Worm (Caenorhabditis elegans): ENCODE data around the gene F58F9.8.

The F58F9.8 gene

DNA sequence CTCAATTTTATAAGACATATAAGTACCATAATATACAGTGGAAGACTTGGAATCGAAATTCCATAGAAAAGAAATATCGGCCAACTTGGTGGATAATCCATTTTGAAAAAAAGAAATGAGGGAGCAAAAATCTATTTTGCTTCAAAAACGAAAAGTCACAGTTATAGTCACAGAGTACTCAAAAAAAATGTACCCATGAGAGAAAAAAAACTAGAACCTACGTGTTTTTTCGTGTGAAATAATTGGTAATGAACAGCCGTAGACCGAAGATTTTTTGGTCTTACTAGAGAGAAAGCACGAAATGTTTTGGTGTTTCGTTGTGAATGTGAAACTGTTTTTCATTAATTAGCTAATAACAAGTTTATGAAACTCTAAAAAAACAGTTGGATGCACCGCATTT, 31.4 kb downstream of the F58F9.8 start, which contains the start of gene srv-30:
Gene srv-30, minus strand, starts transcription at position 101 of the 400 bp plus-strand sequence.
- TF ChIP-seq bed-2 (GFP tag; IDR thresholded peaks at IDR 0.05) (no peak), cebp-2 (GFP tag; IDR thresholded peaks at IDR 0.05) (no peak), Y95B8A.8 (GFP tag; IDR thresholded peaks at IDR 0.05) (no peak), mxl-1 (tag; optimal IDR thresholded peaks at IDR 0.05) (no peak), athp-1 (tag; optimal IDR thresholded peaks at IDR 0.05) (no peak), hlh-26 (GFP tag; conservative IDR thresholded peaks at IDR 0.05) (no peak), F22D6.2 (tag; optimal IDR thresholded peaks at IDR 0.05) (no peak), sea-2 (GFP tag; IDR thresholded peaks at IDR 0.05) (no peak), Y53F4B.3 (GFP tag; IDR thresholded peaks at IDR 0.05) (no peak), pha-4 (tag; optimal IDR thresholded peaks at IDR 0.05) (no peak)

DNA sequence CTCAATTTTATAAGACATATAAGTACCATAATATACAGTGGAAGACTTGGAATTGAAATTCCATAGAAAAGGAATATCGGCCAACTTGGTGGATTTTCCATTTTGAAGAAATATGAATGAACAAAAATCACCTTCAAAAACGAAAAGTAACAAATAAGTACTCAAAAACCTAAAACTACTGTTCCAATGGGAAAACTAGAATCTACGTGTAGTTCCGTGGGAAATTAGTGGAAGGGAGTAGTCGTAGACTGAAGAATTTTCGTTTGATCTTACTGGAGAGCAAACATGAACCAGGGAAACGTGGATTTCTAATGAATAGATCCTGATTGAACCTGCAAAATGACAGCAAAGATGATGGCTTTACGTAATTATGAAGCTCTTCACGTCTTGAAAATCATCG, 33.9 kb downstream of the F58F9.8 start, which contains the start of gene srv-31:
Gene srv-31, minus strand, starts transcription at position 101 of the 400 bp plus-strand sequence.
- TF ChIP-seq repo-1 (tag; optimal IDR thresholded peaks at IDR 0.05) = no peak
- no peak for TF ChIP-seq tbx-9 (tag; optimal IDR thresholded peaks at IDR 0.05; ENCODE audit: borderline replicate concordance)
- no peak for TF ChIP-seq F23B12.7 (tag; optimal IDR thresholded peaks at IDR 0.05; ENCODE audit: insufficient read depth)
- no peak for TF ChIP-seq sea-2 (GFP tag; IDR thresholded peaks at IDR 0.05)
- TF ChIP-seq ceh-100 (GFP tag; IDR thresholded peaks at IDR 0.05) = no peak
- TF ChIP-seq ceh-79 (tag; optimal IDR thresholded peaks at IDR 0.05) = no peak
- no peak for TF ChIP-seq nfya-1 (tag; optimal IDR thresholded peaks at IDR 0.05; ENCODE audit: borderline replicate concordance, insufficient read depth)
- no peak for TF ChIP-seq bed-2 (GFP tag; IDR thresholded peaks at IDR 0.05)
- TF ChIP-seq somi-1 (GFP tag; optimal IDR thresholded peaks at IDR 0.05) = no peak
- TF ChIP-seq ztf-22 (GFP tag; optimal IDR thresholded peaks at IDR 0.05) = no peak
- no peak for TF ChIP-seq let-526 (GFP tag; IDR thresholded peaks at IDR 0.05)
- no peak for TF ChIP-seq lsl-1 (GFP tag; optimal IDR thresholded peaks at IDR 0.05)

DNA sequence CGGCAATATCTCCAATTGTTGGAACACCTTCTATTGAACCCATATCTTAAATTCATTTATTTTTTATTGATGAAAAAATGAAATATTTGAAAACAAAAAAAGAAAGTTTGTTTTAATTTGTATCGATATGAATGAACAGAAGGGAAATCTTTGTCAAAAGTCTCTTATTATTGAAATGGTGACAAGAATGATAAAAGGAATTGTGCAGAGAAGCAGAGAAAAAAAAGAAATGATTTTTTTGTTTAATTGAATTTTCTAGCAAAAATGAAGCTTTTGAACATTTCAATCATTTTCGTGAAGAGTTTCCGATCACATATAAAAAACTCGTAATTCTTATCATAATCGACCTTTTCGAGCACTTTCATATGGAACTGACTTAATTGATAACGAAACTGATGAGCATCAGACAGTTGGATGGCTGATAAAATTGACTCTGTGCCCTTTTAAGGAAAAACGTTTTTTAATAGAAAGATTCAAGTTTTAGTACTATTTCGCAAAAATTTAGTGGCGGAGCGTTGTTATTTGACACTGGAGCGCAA, 37.8 kb downstream of the F58F9.8 start, which contains the start of the genes aat-4 and T13A10.1:
Gene aat-4, minus strand, starts transcription at position 51 of the 539 bp plus-strand sequence.
Gene T13A10.1, plus strand, starts transcription at position 411 of the 539 bp plus-strand sequence.
- TF ChIP-seq nhr-80 (tag; optimal IDR thresholded peaks at IDR 0.05) (peak; percentile 89), ama-1 (optimal IDR thresholded peaks at IDR 0.05) (no peak), ama-1 (GFP tag; optimal IDR thresholded peaks at IDR 0.05) (no peak)

DNA sequence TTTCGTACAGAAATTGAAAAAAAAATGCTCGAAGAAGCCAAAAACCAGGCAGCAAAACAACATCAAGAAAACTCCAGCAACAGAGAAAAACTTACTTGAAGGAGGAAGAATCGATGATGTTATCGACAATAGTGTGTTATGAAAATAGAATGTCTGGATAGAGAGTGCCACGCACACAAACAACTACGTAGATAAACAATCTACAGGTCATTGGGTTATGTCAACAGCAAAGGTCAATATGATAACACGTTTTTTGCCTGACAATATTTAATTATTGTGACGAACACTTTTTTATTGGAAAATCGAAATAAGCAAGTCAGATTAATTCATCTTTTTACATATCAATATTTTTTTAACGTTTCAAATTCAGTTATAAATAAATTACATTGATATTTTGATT, 41.4 kb downstream of the F58F9.8 start, which contains the start of gene sams-5:
Gene sams-5, minus strand, starts transcription at position 131 of the 400 bp plus-strand sequence.
- TF ChIP-seq T07F8.4 (tag; optimal IDR thresholded peaks at IDR 0.05) (no peak), rcor-1 (GFP tag; IDR thresholded peaks at IDR 0.05) (no peak), ceh-58 (GFP tag; IDR thresholded peaks at IDR 0.05) (no peak), hrde-1 (tag; optimal IDR thresholded peaks at IDR 0.05; ENCODE audit: borderline replicate concordance) (no peak), Y53G8AR.9 (GFP tag; conservative IDR thresholded peaks at IDR 0.05) (no peak), ama-1 (optimal IDR thresholded peaks at IDR 0.05) (no peak), ama-1 (GFP tag; optimal IDR thresholded peaks at IDR 0.05) (no peak), ztf-3 (GFP tag; optimal IDR thresholded peaks at IDR 0.05) (no peak), K12H6.12 (tag; optimal IDR thresholded peaks at IDR 0.05) (no peak), attf-3 (GFP tag; conservative IDR thresholded peaks at IDR 0.05) (no peak), bed-2 (GFP tag; IDR thresholded peaks at IDR 0.05) (no peak), ceh-91 (GFP tag; IDR thresholded peaks at IDR 0.05) (no peak), sea-2 (GFP tag; IDR thresholded peaks at IDR 0.05) (no peak), Y79H2A.3 (GFP tag; conservative IDR thresholded peaks at IDR 0.05) (no peak), hmg-1.2 (GFP tag; IDR thresholded peaks at IDR 0.05) (no peak), madf-6 (GFP tag; IDR thresholded peaks at IDR 0.05) (no peak), dpff-1 (tag; optimal IDR thresholded peaks at IDR 0.05) (no peak)

Measured in whole organism, young adult.